Fruit fly (Drosophila melanogaster) whole organism, wandering third instar larva: ENCODE data around the gene CG32483.
A peak's percentile ranks its signal among the peaks of the same experiment; 100 is the strongest.

Experiments used
- Abd-B ChIP-seq: fragments of >200 bp; optimal IDR thresholded peaks from 2 replicates; lab custom pipeline; 2017; ENCODE audit warnings: missing biosample characterization, missing genetic modification characterization
- CG32264 ChIP-seq: fragments of 200-800 bp; sonication (Bioruptor generic); optimal IDR thresholded peaks from 2 replicates; lab custom pipeline; 2016; ENCODE audit warnings: missing biosample characterization, missing genetic modification characterization
- CG9705 ChIP-seq: fragments of 200-800 bp; sonication (Bioruptor generic); optimal IDR thresholded peaks from 2 replicates; lab custom pipeline; 2018; ENCODE audit warnings: missing biosample characterization, mild to moderate bottlenecking, missing genetic modification characterization
- CrebA ChIP-seq: fragments of 200-800 bp; sonication (Bioruptor generic); optimal IDR thresholded peaks from 2 replicates; lab custom pipeline; 2016; ENCODE audit warnings: missing biosample characterization, mild to moderate bottlenecking, missing genetic modification characterization, borderline replicate concordance
- Dfd ChIP-seq: fragments of >200 bp; optimal IDR thresholded peaks from 2 replicates; lab custom pipeline; 2017; ENCODE audit warnings: missing biosample characterization, missing genetic modification characterization
- Dif ChIP-seq: fragments of 200-275, 200-300 bp; sonication (Bioruptor generic); optimal IDR thresholded peaks from 2 replicates; lab custom pipeline; 2018; ENCODE audit warnings: missing biosample characterization, missing genetic modification characterization; ENCODE audit not compliant: partially characterized antibody
- GATAd ChIP-seq: sonication (Bioruptor generic); optimal IDR thresholded peaks from 2 replicates; lab custom pipeline; 2016; ENCODE audit warnings: missing biosample characterization, missing genetic modification characterization
- HLH106 ChIP-seq: fragments of 200-800 bp; optimal IDR thresholded peaks from 3 replicates; lab custom pipeline; 2019; ENCODE audit warnings: missing biosample characterization, mild to moderate bottlenecking, missing genetic modification characterization, moderate library complexity
- Hnf4 ChIP-seq: fragments of 200-800 bp; sonication (Bioruptor generic); optimal IDR thresholded peaks from 2 replicates; lab custom pipeline; 2016; ENCODE audit warnings: missing biosample characterization, mild to moderate bottlenecking, missing genetic modification characterization
- Hr78 ChIP-seq: fragments of >200 bp; optimal IDR thresholded peaks from 2 replicates; lab custom pipeline; 2017; ENCODE audit warnings: missing biosample characterization, missing genetic modification characterization
- Hr83 ChIP-seq: fragments of 200-300 bp; sonication (Bioruptor generic); optimal IDR thresholded peaks from 2 replicates; lab custom pipeline; 2016; ENCODE audit warnings: missing biosample characterization, mild to moderate bottlenecking, missing genetic modification characterization, moderate library complexity; ENCODE audit not compliant: poor library complexity, severe bottlenecking
- Jra ChIP-seq: sonication (Bioruptor generic); optimal IDR thresholded peaks from 2 replicates; lab custom pipeline; 2016; ENCODE audit warnings: missing biosample characterization, missing genetic modification characterization
- Mio ChIP-seq: sonication (Bioruptor generic); optimal IDR thresholded peaks from 2 replicates; lab custom pipeline; 2016; ENCODE audit warnings: missing biosample characterization, missing genetic modification characterization
- Myc ChIP-seq: fragments of >200 bp; optimal IDR thresholded peaks from 2 replicates; lab custom pipeline; 2017
- N ChIP-seq: fragments of >200 bp; optimal IDR thresholded peaks from 2 replicates; lab custom pipeline; 2018; ENCODE audit warnings: missing biosample characterization, missing external identifiers, missing genetic modification characterization
- OdsH ChIP-seq: fragments of 200-800 bp; sonication (Bioruptor generic); optimal IDR thresholded peaks from 2 replicates; lab custom pipeline; 2016; ENCODE audit warnings: missing biosample characterization, mild to moderate bottlenecking, missing genetic modification characterization
- Rel ChIP-seq, 2 experiments: fragments of 200-800 bp; sonication (Bioruptor generic) in 1 of 2; optimal IDR thresholded peaks; 2 replicates in 1 of 2; 3 replicates in 1 of 2; lab custom pipeline; 2016 to 2019; ENCODE audit warnings: mild to moderate bottlenecking in 2 of 2, missing biosample characterization in 2 of 2, missing genetic modification characterization in 2 of 2, moderate library complexity in 1 of 2
- Sp1 ChIP-seq: fragments of 200-800 bp; sonication (Bioruptor generic); optimal IDR thresholded peaks from 3 replicates; lab custom pipeline; 2019; ENCODE audit warnings: missing biosample characterization, mild to moderate bottlenecking, missing genetic modification characterization, moderate library complexity
- Vsx2 ChIP-seq: fragments of 200-300, 225-300 bp; sonication (Bioruptor generic); optimal IDR thresholded peaks from 2 replicates; lab custom pipeline; 2018; ENCODE audit warnings: missing biosample characterization, missing genetic modification characterization; ENCODE audit not compliant: partially characterized antibody
- br ChIP-seq: fragments of 200-800 bp; sonication (Bioruptor generic); optimal IDR thresholded peaks from 2 replicates; lab custom pipeline; 2016; ENCODE audit warnings: missing biosample characterization, missing genetic modification characterization
- brk ChIP-seq: fragments of 200-800 bp; sonication (Bioruptor generic); optimal IDR thresholded peaks from 2 replicates; lab custom pipeline; 2016; ENCODE audit warnings: missing biosample characterization, mild to moderate bottlenecking, missing genetic modification characterization
- dl ChIP-seq, 2 experiments: fragments of 175-275, 200-275 bp in 1 of 2; fragments of 200-275 bp in 1 of 2; sonication (Bioruptor generic); optimal IDR thresholded peaks; lab custom pipeline; 2018; ENCODE audit warnings: mild to moderate bottlenecking in 2 of 2, missing biosample characterization in 2 of 2, missing genetic modification characterization in 2 of 2, moderate library complexity in 2 of 2; ENCODE audit not compliant: partially characterized antibody in 2 of 2, insufficient read depth in 1 of 2
- dmrt93B ChIP-seq: fragments of 200-800 bp; sonication (Bioruptor generic); optimal IDR thresholded peaks from 2 replicates; lab custom pipeline; 2018; ENCODE audit warnings: missing biosample characterization, mild to moderate bottlenecking, missing genetic modification characterization
- dsf ChIP-seq: sonication (Bioruptor generic); optimal IDR thresholded peaks from 2 replicates; lab custom pipeline; 2016; ENCODE audit warnings: missing biosample characterization, missing genetic modification characterization, borderline replicate concordance
- ey ChIP-seq: fragments of 200-800 bp; sonication (Bioruptor generic); optimal IDR thresholded peaks from 2 replicates; lab custom pipeline; 2016; ENCODE audit warnings: missing biosample characterization, missing genetic modification characterization
- foxo ChIP-seq, 2 experiments: fragments of 200-800 bp; sonication (Bioruptor generic); optimal IDR thresholded peaks; 2 replicates in 1 of 2; 3 replicates in 1 of 2; lab custom pipeline; 2016 to 2017; ENCODE audit warnings: missing biosample characterization in 2 of 2, missing genetic modification characterization in 2 of 2
- fru ChIP-seq: fragments of 200-800 bp; sonication (Bioruptor generic); optimal IDR thresholded peaks from 3 replicates; lab custom pipeline; 2016; ENCODE audit warnings: missing biosample characterization, mild to moderate bottlenecking, missing genetic modification characterization
- h ChIP-seq: fragments of 200-800 bp; sonication (Bioruptor generic); optimal IDR thresholded peaks from 3 replicates; lab custom pipeline; 2016; ENCODE audit warnings: missing biosample characterization, mild to moderate bottlenecking, missing genetic modification characterization
- jim ChIP-seq: fragments of 175-275, 200-325 bp; sonication (Bioruptor generic); optimal IDR thresholded peaks from 2 replicates; lab custom pipeline; 2016; ENCODE audit warnings: missing biosample characterization, mild to moderate bottlenecking, missing genetic modification characterization
- lola ChIP-seq: fragments of >200 bp; optimal IDR thresholded peaks from 2 replicates; lab custom pipeline; 2017; ENCODE audit warnings: missing biosample characterization, missing genetic modification characterization
- pan ChIP-seq: fragments of >200 bp; optimal IDR thresholded peaks from 2 replicates; lab custom pipeline; 2017
- psq ChIP-seq: fragments of 200-800 bp; sonication (Bioruptor generic); optimal IDR thresholded peaks from 3 replicates; lab custom pipeline; 2017; ENCODE audit warnings: missing biosample characterization, mild to moderate bottlenecking, missing genetic modification characterization, moderate library complexity
- rgr ChIP-seq: fragments of 200-800 bp; sonication (Bioruptor generic); optimal IDR thresholded peaks from 3 replicates; lab custom pipeline; 2016; ENCODE audit warnings: missing biosample characterization, mild to moderate bottlenecking, missing genetic modification characterization
- sage ChIP-seq: fragments of 200-800 bp; sonication (Bioruptor generic); optimal IDR thresholded peaks from 2 replicates; lab custom pipeline; 2016; ENCODE audit warnings: missing biosample characterization, mild to moderate bottlenecking, missing genetic modification characterization
- sv ChIP-seq: fragments of 200-800 bp; sonication (Bioruptor generic); optimal IDR thresholded peaks from 3 replicates; lab custom pipeline; 2016; ENCODE audit warnings: missing biosample characterization, missing genetic modification characterization
- tai ChIP-seq: sonication (Bioruptor generic); optimal IDR thresholded peaks from 2 replicates; lab custom pipeline; 2016; ENCODE audit warnings: missing biosample characterization, missing genetic modification characterization
- usp ChIP-seq: fragments of >200 bp; optimal IDR thresholded peaks from 2 replicates; lab custom pipeline; 2017; ENCODE audit warnings: missing biosample characterization, missing genetic modification characterization
- woc ChIP-seq: sonication (Bioruptor generic); optimal IDR thresholded peaks from 2 replicates; lab custom pipeline; 2016; ENCODE audit warnings: missing biosample characterization, mild to moderate bottlenecking, missing genetic modification characterization

The CG32483 gene

dm6 chr3L:644111-644718 is 45.7 kb downstream of the CG32483 start:
- TF ChIP-seq Hnf4 (GFP tag; lab: Kevin White, UChicago) (peak; percentile 89), sage (GFP tag; lab: Kevin White, UChicago) (peak; percentile 49), jim (GFP tag; lab: Kevin White, UChicago) (no peak), tai (no peak), Dfd (GFP tag; lab: Kevin White, UChicago) (no peak), woc (GFP tag; lab: Kevin White, UChicago) (peak; percentile 75), lola (no peak), br (GFP tag; lab: Kevin White, UChicago) (peak; percentile 85), Abd-B (no peak), usp (GFP tag; lab: Kevin White, UChicago) (no peak), foxo (GFP tag; optimal IDR thresholded peaks at IDR 0.05; lab: Kevin White, UChicago) (peak in 1 of 2 experiments; percentile 88), CG9705 (GFP tag; lab: Kevin White, UChicago) (no peak), Sp1 (GFP tag; lab: Kevin White, UChicago) (peak; percentile 68), GATAd (GFP tag; lab: Kevin White, UChicago) (no peak), Jra (GFP tag; lab: Kevin White, UChicago) (peak; percentile 64), N (no peak), Myc (lab: Kevin White, UChicago) (no peak), Hr78 (GFP tag; lab: Kevin White, UChicago) (no peak), sv (GFP tag; lab: Kevin White, UChicago) (peak; percentile 67), Rel (GFP tag; optimal IDR thresholded peaks at IDR 0.05; lab: Kevin White, UChicago) (no peak), Rel (tag; optimal IDR thresholded peaks at IDR 0.05; lab: Kevin White, UChicago) (no peak), Mio (no peak), OdsH (GFP tag; lab: Kevin White, UChicago) (peak; percentile 82), dl (GFP tag; optimal IDR thresholded peaks at IDR 0.05; lab: Kevin White, UChicago; ENCODE audit: insufficient read depth in 1 of 2, partially characterized antibody in 2 of 2) (no peak), ey (GFP tag; lab: Kevin White, UChicago) (peak; percentile 85), Dif (GFP tag; lab: Kevin White, UChicago) (no peak), pan (lab: Kevin White, UChicago) (no peak), h (GFP tag; lab: Kevin White, UChicago) (peak; percentile 90), CrebA (GFP tag; lab: Kevin White, UChicago) (no peak), fru (GFP tag; lab: Kevin White, UChicago) (peak; percentile 88), dmrt93B (GFP tag; lab: Kevin White, UChicago) (peak; percentile 70), HLH106 (tag; lab: Kevin White, UChicago) (peak; percentile 70), Vsx2 (no peak), psq (peak; percentile 87), rgr (peak; percentile 87), Hr83 (GFP tag; lab: Kevin White, UChicago) (no peak), brk (no peak), dsf (no peak), CG32264 (peak; percentile 62)

DNA sequence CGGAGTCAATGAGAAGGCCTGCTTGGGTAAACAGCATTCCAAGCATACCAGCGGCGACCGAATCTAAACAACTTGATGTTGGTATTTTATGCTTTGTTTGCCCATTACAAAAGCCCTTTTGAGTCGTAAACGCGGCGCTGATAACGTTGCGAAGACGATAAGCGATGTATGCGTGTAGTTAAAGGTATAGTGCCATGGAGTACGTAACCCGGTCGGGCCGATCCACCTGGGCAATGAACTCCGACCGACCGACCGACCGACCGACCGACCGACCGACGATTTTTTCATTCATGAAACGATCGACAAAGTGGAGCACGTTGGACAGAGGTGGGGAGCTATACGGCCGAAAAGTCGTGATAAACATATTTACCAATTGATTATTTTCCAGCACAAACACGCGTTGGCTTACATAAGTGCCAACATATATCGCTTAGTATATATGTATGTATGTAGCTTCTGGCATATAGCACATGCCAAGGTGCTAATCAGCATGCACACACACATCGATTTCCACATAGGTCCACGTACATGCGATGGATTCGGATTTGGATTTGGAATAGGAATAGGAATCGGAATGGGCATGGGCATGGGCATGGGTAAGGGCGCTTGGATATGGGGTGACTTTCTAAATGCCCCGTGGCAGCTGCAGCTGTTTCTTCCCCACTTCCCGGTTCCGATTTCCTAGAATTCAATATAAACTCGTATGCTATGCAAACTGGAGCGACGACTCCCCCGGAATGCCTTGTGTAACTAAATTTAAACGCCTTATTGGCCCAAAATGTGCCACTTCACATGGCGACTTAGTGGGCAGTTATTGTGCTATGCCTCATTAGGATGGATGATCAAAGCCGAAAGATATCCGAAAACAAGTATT is 46.8 kb downstream of the CG32483 start:
- TF ChIP-seq Jra (GFP tag; lab: Kevin White, UChicago) (no peak), tai (no peak), Dfd (GFP tag; lab: Kevin White, UChicago) (no peak), Sp1 (GFP tag; lab: Kevin White, UChicago) (no peak), lola (no peak), N (no peak), usp (GFP tag; lab: Kevin White, UChicago) (no peak), fru (GFP tag; lab: Kevin White, UChicago) (no peak), Hr83 (GFP tag; lab: Kevin White, UChicago) (no peak), CrebA (GFP tag; lab: Kevin White, UChicago) (no peak), Dif (GFP tag; lab: Kevin White, UChicago) (no peak), br (GFP tag; lab: Kevin White, UChicago) (no peak), Vsx2 (no peak), sv (GFP tag; lab: Kevin White, UChicago) (no peak)
- TF ChIP-seq, all 38 proteins: peak for 0
